Worm (Caenorhabditis elegans) whole organism, L4/young adult: ENCODE results near the gene eel-1.

Experiments
- W03F9.2 ChIP-seq: fragments of 150-350 bp; optimal IDR thresholded peaks from 2 replicates; lab custom pipeline; 2014; ENCODE audit warnings: missing biosample characterization, missing genetic modification characterization
- dao-5 ChIP-seq: sonication (generic microtip); optimal IDR thresholded peaks from 2 replicates; lab custom pipeline; 2016; ENCODE audit warnings: missing genotype, missing genetic modification characterization, moderate library complexity, missing compliant biosample characterization
- him-1 ChIP-seq: sonication (generic microtip); optimal IDR thresholded peaks from 2 replicates; lab custom pipeline; 2016; ENCODE audit warnings: missing genotype, missing genetic modification reagents, missing genetic modification characterization, missing compliant biosample characterization

- no peak for TF ChIP-seq him-1
- no peak for TF ChIP-seq W03F9.2 (tag; lab: Kevin White, UChicago)
- TF ChIP-seq dao-5 (tag; lab: Kevin White, UChicago): no peak
Measured at ce11 chrIV:3001500-3001899, 48.4 kb downstream of the eel-1 start.
